Fruit fly (Drosophila melanogaster) whole organism, prepupa: ENCODE measurements around the gene Reps.

Experiments
- Blimp-1 ChIP-seq: fragments of 200-800 bp; sonication (Bioruptor generic); optimal IDR thresholded peaks from 3 replicates; lab custom pipeline; 2017; ENCODE audit warnings: missing biosample characterization, missing genetic modification characterization, mild to moderate bottlenecking, moderate library complexity, missing genetic modification reagents
- CG10631 ChIP-seq: fragments of 200-800 bp; sonication (Bioruptor generic); optimal IDR thresholded peaks from 2 replicates; lab custom pipeline; 2016; ENCODE audit warnings: missing biosample characterization, missing genetic modification characterization
- CG11294 ChIP-seq: fragments of 200-800 bp; sonication (Bioruptor generic); IDR thresholded peaks from 2 replicates; pipeline ENCODE4 v1.3.6; 2022; ENCODE audit warnings: missing biosample characterization, missing genetic modification characterization
- CG11762 ChIP-seq: fragments of 200-800 bp; sonication (Bioruptor generic); optimal IDR thresholded peaks from 3 replicates; lab custom pipeline; 2016; ENCODE audit warnings: missing biosample characterization, missing genetic modification characterization; ENCODE audit not compliant: insufficient read depth
- CG11902 ChIP-seq: fragments of 200-800 bp; sonication (Bioruptor generic); optimal IDR thresholded peaks from 3 replicates; lab custom pipeline; 2016; ENCODE audit warnings: missing biosample characterization, missing genetic modification characterization
- CG1621 ChIP-seq: fragments of 200-800 bp; sonication (Bioruptor generic); optimal IDR thresholded peaks from 3 replicates; lab custom pipeline; 2018; ENCODE audit warnings: missing biosample characterization, mild to moderate bottlenecking, missing genetic modification characterization
- CG16779 ChIP-seq: fragments of 200-800 bp; sonication (Bioruptor generic); optimal IDR thresholded peaks from 3 replicates; lab custom pipeline; 2017; ENCODE audit warnings: missing biosample characterization, mild to moderate bottlenecking, missing genetic modification characterization
- CG3032 ChIP-seq: fragments of 200-800 bp; optimal IDR thresholded peaks from 2 replicates; lab custom pipeline; 2019; ENCODE audit warnings: missing biosample characterization, mild to moderate bottlenecking, missing genetic modification characterization, moderate library complexity
- CG31627 ChIP-seq: fragments of 200-800 bp; sonication (Bioruptor generic); optimal IDR thresholded peaks from 3 replicates; lab custom pipeline; 2016; ENCODE audit warnings: missing biosample characterization, missing genetic modification characterization
- CG3919 ChIP-seq: fragments of 200-800 bp; sonication (Bioruptor generic); optimal IDR thresholded peaks from 3 replicates; lab custom pipeline; 2016; ENCODE audit warnings: missing biosample characterization, missing genetic modification characterization
- CG4318 ChIP-seq: fragments of 200-800 bp; sonication (Bioruptor generic); optimal IDR thresholded peaks from 3 replicates; lab custom pipeline; 2017; ENCODE audit warnings: missing biosample characterization, mild to moderate bottlenecking, missing genetic modification characterization
- CG6163 ChIP-seq: fragments of 200-800 bp; sonication (Bioruptor generic); IDR thresholded peaks from 3 replicates; pipeline ENCODE4 v1.3.6; 2022; ENCODE audit warnings: missing biosample characterization, missing genetic modification characterization
- CG6808 ChIP-seq: fragments of 200-800 bp; sonication (Bioruptor generic); optimal IDR thresholded peaks from 3 replicates; lab custom pipeline; 2017; ENCODE audit warnings: missing biosample characterization, missing genetic modification characterization, mild to moderate bottlenecking, moderate library complexity, missing genetic modification reagents
- CG6854 ChIP-seq: fragments of 200-800 bp; sonication (Bioruptor generic); optimal IDR thresholded peaks from 2 replicates; lab custom pipeline; 2017; ENCODE audit warnings: missing biosample characterization, mild to moderate bottlenecking, missing genetic modification characterization
- CG7368 ChIP-seq: fragments of 200-800 bp; sonication (Bioruptor generic); optimal IDR thresholded peaks from 3 replicates; lab custom pipeline; 2016; ENCODE audit warnings: missing biosample characterization, missing genetic modification characterization
- CG8119 ChIP-seq: fragments of 200-800 bp; sonication (Bioruptor generic); IDR thresholded peaks from 3 replicates; pipeline ENCODE4 v1.3.6; 2022; ENCODE audit warnings: missing biosample characterization, missing genetic modification characterization
- CG8319 ChIP-seq: fragments of 200-800 bp; sonication (Bioruptor generic); optimal IDR thresholded peaks from 3 replicates; lab custom pipeline; 2016; ENCODE audit warnings: missing biosample characterization, missing genetic modification characterization
- CG9139 ChIP-seq: fragments of 200-800 bp; sonication (Bioruptor generic); optimal IDR thresholded peaks from 3 replicates; lab custom pipeline; 2017; ENCODE audit warnings: missing biosample characterization, mild to moderate bottlenecking, missing genetic modification characterization
- Eip75B ChIP-seq: fragments of 200-800 bp; sonication (Bioruptor generic); optimal IDR thresholded peaks from 3 replicates; lab custom pipeline; 2016; ENCODE audit warnings: missing biosample characterization, missing genetic modification characterization
- Eip78C ChIP-seq: fragments of 200-800 bp; sonication (Bioruptor generic); peaks from one replicate; lab custom pipeline; 2016; ENCODE audit warnings: missing biosample characterization, missing genetic modification characterization
- Ets21C ChIP-seq: fragments of 200-800 bp; sonication (Bioruptor generic); optimal IDR thresholded peaks from 3 replicates; lab custom pipeline; 2016; ENCODE audit warnings: missing biosample characterization, missing genetic modification characterization
- Gug ChIP-seq: fragments of 200-800 bp; sonication (Bioruptor generic); IDR thresholded peaks from 2 replicates; pipeline ENCODE4 v1.3.6; 2022; ENCODE audit warnings: missing biosample characterization, missing genetic modification characterization
- Hr38 ChIP-seq: sonication (Bioruptor generic); optimal IDR thresholded peaks from 2 replicates; lab custom pipeline; 2016; ENCODE audit warnings: missing biosample characterization, missing genetic modification characterization
- Hr39 ChIP-seq: fragments of 200-800 bp; sonication (Bioruptor generic); optimal IDR thresholded peaks from 2 replicates; lab custom pipeline; 2016; ENCODE audit warnings: missing biosample characterization, missing genetic modification characterization
- Lpt ChIP-seq: fragments of 200-800 bp; sonication (Bioruptor generic); optimal IDR thresholded peaks from 3 replicates; lab custom pipeline; 2016; ENCODE audit warnings: missing biosample characterization, missing genetic modification characterization
- Met ChIP-seq: fragments of 200-800 bp; sonication (Bioruptor generic); optimal IDR thresholded peaks from 3 replicates; lab custom pipeline; 2016; ENCODE audit warnings: missing biosample characterization, missing genetic modification characterization
- OdsH ChIP-seq: fragments of 200-800 bp; sonication (Bioruptor generic); optimal IDR thresholded peaks from 3 replicates; lab custom pipeline; 2016; ENCODE audit warnings: missing biosample characterization, missing genetic modification characterization
- Sox102F ChIP-seq: fragments of 200-800 bp; sonication (Bioruptor generic); optimal IDR thresholded peaks from 2 replicates; lab custom pipeline; 2016; ENCODE audit warnings: missing biosample characterization, mild to moderate bottlenecking, missing genetic modification characterization
- Sox14 ChIP-seq: fragments of 200-800 bp; sonication (Bioruptor generic); optimal IDR thresholded peaks from 3 replicates; lab custom pipeline; 2016; ENCODE audit warnings: missing biosample characterization, missing genetic modification characterization
- Sox15 ChIP-seq: fragments of 200-800 bp; sonication (Bioruptor generic); optimal IDR thresholded peaks from 3 replicates; lab custom pipeline; 2016; ENCODE audit warnings: missing biosample characterization, missing genetic modification characterization
- achi ChIP-seq: fragments of 200-800 bp; sonication (Bioruptor generic); optimal IDR thresholded peaks from 3 replicates; lab custom pipeline; 2016; ENCODE audit warnings: missing biosample characterization, missing genetic modification characterization
- cyc ChIP-seq: fragments of 200-800 bp; sonication (Bioruptor generic); optimal IDR thresholded peaks from 3 replicates; lab custom pipeline; 2016; ENCODE audit warnings: missing biosample characterization, missing genetic modification characterization
- dac ChIP-seq: fragments of 200-800 bp; sonication (Bioruptor generic); optimal IDR thresholded peaks from 2 replicates; lab custom pipeline; 2017; ENCODE audit warnings: missing biosample characterization, mild to moderate bottlenecking, missing genetic modification characterization
- dsx ChIP-seq: fragments of 200-800 bp; optimal IDR thresholded peaks from 3 replicates; lab custom pipeline; 2019; ENCODE audit warnings: missing biosample characterization, mild to moderate bottlenecking, missing genetic modification characterization, moderate library complexity; ENCODE audit not compliant: poor library complexity, severe bottlenecking
- eg ChIP-seq: fragments of 200-800 bp; sonication (Bioruptor generic); IDR thresholded peaks from 3 replicates; pipeline ENCODE4 v1.3.6; 2022; ENCODE audit warnings: missing biosample characterization, missing genetic modification characterization
- esn ChIP-seq: fragments of 200-800 bp; sonication (Bioruptor generic); optimal IDR thresholded peaks from 2 replicates; lab custom pipeline; 2016; ENCODE audit warnings: missing biosample characterization, mild to moderate bottlenecking, missing genetic modification characterization, moderate library complexity
- fd85E ChIP-seq: fragments of 200-800 bp; sonication (Bioruptor generic); optimal IDR thresholded peaks from 3 replicates; lab custom pipeline; 2016; ENCODE audit warnings: missing biosample characterization, missing genetic modification characterization
- fkh ChIP-seq: fragments of 200-800 bp; sonication (Bioruptor generic); optimal IDR thresholded peaks from 3 replicates; lab custom pipeline; 2017; ENCODE audit warnings: missing biosample characterization, mild to moderate bottlenecking, missing genetic modification characterization, moderate library complexity
- lz ChIP-seq: fragments of 200-800 bp; sonication (Bioruptor generic); optimal IDR thresholded peaks from 3 replicates; lab custom pipeline; 2016; ENCODE audit warnings: missing biosample characterization, missing genetic modification characterization
- net ChIP-seq: fragments of 200-800 bp; sonication (Bioruptor generic); optimal IDR thresholded peaks from 3 replicates; lab custom pipeline; 2016; ENCODE audit warnings: missing biosample characterization, missing genetic modification characterization
- pdm3 ChIP-seq: fragments of 200-800 bp; sonication (Bioruptor generic); optimal IDR thresholded peaks from 3 replicates; lab custom pipeline; 2016; ENCODE audit warnings: missing biosample characterization, missing genetic modification characterization
- salr ChIP-seq, 2 experiments: fragments of 200-800 bp; sonication (Bioruptor generic); optimal IDR thresholded peaks; 3 replicates each; lab custom pipeline; 2016 to 2018; ENCODE audit warnings: missing biosample characterization in 2 of 2, missing genetic modification characterization in 2 of 2, mild to moderate bottlenecking in 1 of 2
- spab ChIP-seq: fragments of 200-800 bp; sonication (Bioruptor generic); optimal IDR thresholded peaks from 2 replicates; lab custom pipeline; 2017; ENCODE audit warnings: missing biosample characterization, mild to moderate bottlenecking, missing genetic modification characterization, missing genetic modification reagents
- ss ChIP-seq, 2 experiments: fragments of 200-800 bp; sonication (Bioruptor generic); optimal IDR thresholded peaks; 2 replicates in 1 of 2; 3 replicates in 1 of 2; lab custom pipeline; 2017 to 2018; ENCODE audit warnings: mild to moderate bottlenecking in 2 of 2, missing biosample characterization in 2 of 2, missing genetic modification characterization in 2 of 2, moderate library complexity in 1 of 2
- svp ChIP-seq: fragments of 200-800 bp; sonication (Bioruptor generic); peaks from one replicate; lab custom pipeline; 2016; ENCODE audit warnings: missing biosample characterization, missing genetic modification characterization
- topi ChIP-seq: fragments of 200-800 bp; sonication (Bioruptor generic); optimal IDR thresholded peaks from 3 replicates; lab custom pipeline; 2016; ENCODE audit warnings: missing biosample characterization, missing genetic modification characterization
- vri ChIP-seq: fragments of 200-800 bp; sonication (Bioruptor generic); optimal IDR thresholded peaks from 3 replicates; lab custom pipeline; 2016; ENCODE audit warnings: missing biosample characterization, mild to moderate bottlenecking, missing genetic modification characterization

Gene Reps

DNA sequence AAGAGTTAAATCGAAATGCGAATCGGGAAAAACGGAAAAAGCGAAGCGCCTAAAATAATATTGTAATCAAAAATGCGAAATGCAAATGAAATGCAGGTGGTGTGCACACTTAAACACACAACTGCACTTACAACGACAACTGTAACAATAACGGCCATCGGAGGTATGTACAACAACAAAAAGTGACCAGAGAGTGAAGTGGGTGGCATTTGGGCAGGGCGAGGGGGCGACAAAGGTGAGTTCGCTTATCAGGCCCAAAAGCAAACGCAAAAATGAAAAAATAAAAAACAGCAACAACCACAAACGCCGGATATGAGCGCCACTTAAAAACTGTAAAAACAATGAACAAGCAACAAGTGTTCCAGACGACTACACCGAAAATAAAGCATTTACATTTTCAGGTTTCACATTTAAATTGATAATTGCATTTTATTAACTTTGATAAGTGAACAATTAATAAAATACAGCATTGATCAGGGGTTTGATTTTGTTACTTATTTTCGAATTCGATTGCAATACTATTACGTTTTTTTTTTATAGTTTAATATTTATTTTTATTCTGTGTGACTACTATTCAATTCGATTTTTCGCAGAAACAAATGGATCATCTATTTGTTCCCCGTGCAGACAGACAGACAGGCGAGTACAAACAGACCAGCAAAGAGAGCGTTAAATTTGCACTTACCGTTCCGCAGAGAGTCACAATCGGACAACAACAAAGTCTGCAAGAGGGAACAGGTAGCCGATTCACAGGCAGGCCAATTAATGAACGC is 41.2 kb downstream of the Reps start (continued):
- TF ChIP-seq Sox102F (GFP tag; lab: Kevin White, UChicago) (peak; percentile 77), eg (peak; percentile 72), Eip78C (GFP tag; lab: Kevin White, UChicago) (peak; percentile 78), achi (GFP tag; lab: Kevin White, UChicago) (peak; percentile 60), CG6808 (peak; percentile 53), CG1621 (tag; lab: Kevin White, UChicago) (no peak), net (GFP tag; lab: Kevin White, UChicago) (peak; percentile 60), esn (peak; percentile 85), topi (GFP tag; lab: Kevin White, UChicago) (peak; percentile 78), CG6854 (GFP tag; lab: Kevin White, UChicago) (no peak), OdsH (GFP tag; lab: Kevin White, UChicago) (peak; percentile 80), Blimp-1 (GFP tag; lab: Kevin White, UChicago) (peak; percentile 51), CG4318 (GFP tag; lab: Kevin White, UChicago) (peak; percentile 50), CG8119 (GFP tag; lab: Robert Waterston, UW) (peak; percentile 75), Hr39 (peak; percentile 73), CG3032 (tag; lab: Kevin White, UChicago) (peak; percentile 60), CG31627 (peak; percentile 68), ss (GFP tag; optimal IDR thresholded peaks at IDR 0.05; lab: Kevin White, UChicago) (peak in 1 of 2 experiments; percentile 46), CG11294 (GFP tag; lab: Robert Waterston, UW) (peak; percentile 67), CG11902 (GFP tag; lab: Kevin White, UChicago) (peak; percentile 53), CG16779 (peak; percentile 35), dac (GFP tag; lab: Kevin White, UChicago) (no peak), CG3919 (GFP tag; lab: Kevin White, UChicago) (peak; percentile 61), vri (peak; percentile 33), svp (GFP tag; lab: Kevin White, UChicago) (peak; percentile 84), Hr38 (GFP tag; lab: Kevin White, UChicago) (no peak), dsx (GFP tag; lab: Kevin White, UChicago) (peak; percentile 19), salr (GFP tag; optimal IDR thresholded peaks at IDR 0.05; lab: Kevin White, UChicago) (no peak)

dm6 chr2L:11061155-11061554 is 45.3 kb downstream of the Reps start:
- no peak for TF ChIP-seq fd85E (GFP tag; lab: Kevin White, UChicago)
- no peak for TF ChIP-seq CG3032 (tag; lab: Kevin White, UChicago)
- no peak for TF ChIP-seq CG10631
- no peak for TF ChIP-seq CG31627
- no peak for TF ChIP-seq lz (GFP tag; lab: Kevin White, UChicago)
- TF ChIP-seq CG3919 (GFP tag; lab: Kevin White, UChicago): no peak
- TF ChIP-seq Eip75B (GFP tag; lab: Kevin White, UChicago): no peak
- no peak for TF ChIP-seq Sox15 (GFP tag; lab: Kevin White, UChicago)
- no peak for TF ChIP-seq CG8119 (GFP tag; lab: Robert Waterston, UW)
- no peak for TF ChIP-seq Met (GFP tag; lab: Kevin White, UChicago)
- no peak for TF ChIP-seq Hr38 (GFP tag; lab: Kevin White, UChicago)
- no peak for TF ChIP-seq Ets21C (GFP tag; lab: Kevin White, UChicago)
- TF ChIP-seq cyc (GFP tag; lab: Kevin White, UChicago): no peak
- TF ChIP-seq Gug (GFP tag; lab: Robert Waterston, UW): peak; percentile 19; the same call in 1 of the 2 replicates
- TF ChIP-seq fkh (GFP tag; lab: Kevin White, UChicago): no peak
- peak; percentile 66 for TF ChIP-seq Eip78C (GFP tag; lab: Kevin White, UChicago)
- TF ChIP-seq pdm3: no peak
- peak; percentile 16 for TF ChIP-seq net (GFP tag; lab: Kevin White, UChicago)
- TF ChIP-seq CG6808: no peak
- TF ChIP-seq CG4318 (GFP tag; lab: Kevin White, UChicago): no peak
- TF ChIP-seq spab (GFP tag; lab: Kevin White, UChicago): no peak
- TF ChIP-seq ss (GFP tag; optimal IDR thresholded peaks at IDR 0.05; lab: Kevin White, UChicago): no peak
- TF ChIP-seq Lpt (GFP tag; lab: Kevin White, UChicago): peak; percentile 5
- TF ChIP-seq eg: no peak
- peak; percentile 57 for TF ChIP-seq svp (GFP tag; lab: Kevin White, UChicago)
- no peak for TF ChIP-seq esn
- no peak for TF ChIP-seq Sox102F (GFP tag; lab: Kevin White, UChicago)
- TF ChIP-seq CG9139 (GFP tag; lab: Kevin White, UChicago): no peak
- TF ChIP-seq CG11762 (GFP tag; lab: Kevin White, UChicago): no peak
- TF ChIP-seq CG8319 (GFP tag; lab: Kevin White, UChicago): no peak
- peak; percentile 11; the same call in 1 of the 3 replicates for TF ChIP-seq CG6163 (GFP tag; lab: Robert Waterston, UW)
- no peak for TF ChIP-seq Sox14 (GFP tag; lab: Kevin White, UChicago)
- TF ChIP-seq CG7368: no peak
- TF ChIP-seq Blimp-1 (GFP tag; lab: Kevin White, UChicago): no peak
